Worm (Caenorhabditis elegans) whole organism, early embryonic: ENCODE measurements around the gene F27C8.3.
"Not testable (repeated sequence)": the region's sequence is repeated elsewhere in the genome, so short reads cannot be mapped to it uniquely, and the experiment has no call there.

Experiments used
- B0310.2 ChIP-seq: sonication (generic microtip); optimal IDR thresholded peaks from 2 replicates; lab custom pipeline; 2016; ENCODE audit warnings: mild to moderate bottlenecking, missing genetic modification characterization, missing compliant biosample characterization
- F13C5.2 ChIP-seq: sonication (generic microtip); optimal IDR thresholded peaks from 2 replicates; lab custom pipeline; 2017; ENCODE audit warnings: mild to moderate bottlenecking, missing genetic modification characterization, inconsistent platforms, missing compliant biosample characterization
- aly-1 ChIP-seq: sonication (generic microtip); optimal IDR thresholded peaks from 2 replicates; lab custom pipeline; 2016; ENCODE audit warnings: missing genetic modification characterization, missing compliant biosample characterization
- ama-1 ChIP-seq: fragments of 150-350 bp; optimal IDR thresholded peaks from 2 replicates; lab custom pipeline; 2014
- ceh-13 ChIP-seq: fragments of 200-800 bp; sonication (Bioruptor generic); optimal IDR thresholded peaks from 2 replicates; lab custom pipeline; 2018; ENCODE audit warnings: mild to moderate bottlenecking, missing genetic modification characterization, missing compliant biosample characterization
- flt-1 ChIP-seq: fragments of 200-800 bp; sonication (Bioruptor generic); IDR thresholded peaks from 2 replicates; pipeline ENCODE4 v1.3.6; 2022; ENCODE audit warnings: missing genetic modification characterization, missing compliant biosample characterization
- hmg-4 ChIP-seq: fragments of 200-800 bp; sonication (Bioruptor generic); optimal IDR thresholded peaks from 2 replicates; lab custom pipeline; 2018; ENCODE audit warnings: mild to moderate bottlenecking, missing genetic modification characterization, missing compliant biosample characterization
- hnd-1 ChIP-seq: sonication (generic microtip); optimal IDR thresholded peaks from 2 replicates; lab custom pipeline; 2016; ENCODE audit warnings: missing genetic modification characterization, missing compliant biosample characterization
- scrt-1 ChIP-seq: fragments of 200-800 bp; sonication (Bioruptor generic); IDR thresholded peaks from 2 replicates; pipeline ENCODE4 v1.3.6; 2022; ENCODE audit warnings: missing genetic modification characterization, missing compliant biosample characterization
- sea-1 ChIP-seq: fragments of 200-800 bp; sonication (Bioruptor generic); conservative IDR thresholded peaks from 2 replicates; pipeline ENCODE4 v1.3.6; 2022; ENCODE audit warnings: missing genetic modification characterization, missing compliant biosample characterization
- tbx-37 ChIP-seq: fragments of 200-800 bp; sonication (Bioruptor generic); conservative IDR thresholded peaks from 2 replicates; pipeline ENCODE4 v1.3.6; 2022; ENCODE audit warnings: missing genetic modification reagents, missing genetic modification characterization, missing compliant biosample characterization

- not testable (repeated sequence) for TF ChIP-seq scrt-1 (GFP tag; lab: Robert Waterston, UW); hnd-1 (tag; lab: Kevin White, UChicago); ama-1 (lab: Kevin White, UChicago); flt-1 (GFP tag; lab: Robert Waterston, UW); F13C5.2 (tag; lab: Kevin White, UChicago); B0310.2 (tag; lab: Kevin White, UChicago); ceh-13 (GFP tag; lab: Kevin White, UChicago); sea-1 (GFP tag; lab: Robert Waterston, UW); tbx-37 (GFP tag; lab: Robert Waterston, UW); aly-1; hmg-4 (GFP tag; lab: Kevin White, UChicago)
These were observed at the start of gene F27C8.3, which contains the start of gene F27C8.2 for ce11 chrIV:9595779-9596406.
